Fruit fly (Drosophila melanogaster) whole organism, embryonic: ENCODE data around the gene CG3764.

Experiments used
- CG10565 ChIP-seq: fragments of 200-800 bp; sonication (Bioruptor generic); optimal IDR thresholded peaks from 3 replicates; lab custom pipeline; 2016; ENCODE audit warnings: missing biosample characterization, mild to moderate bottlenecking, missing genetic modification characterization
- CG11085 ChIP-seq: fragments of 200-800 bp; sonication (Bioruptor generic); IDR thresholded peaks from 2 replicates; pipeline ENCODE4 v1.3.6; 2022; ENCODE audit warnings: missing biosample characterization, missing genetic modification characterization
- CG11695 ChIP-seq: fragments of 200-800 bp; sonication (Bioruptor generic); IDR thresholded peaks from 3 replicates; pipeline ENCODE4 v1.3.6; 2022; ENCODE audit warnings: missing biosample characterization, missing genetic modification characterization
- CG11723 ChIP-seq: fragments of 200-800 bp; sonication (Bioruptor generic); optimal IDR thresholded peaks from 2 replicates; lab custom pipeline; 2017; ENCODE audit warnings: missing biosample characterization, mild to moderate bottlenecking, missing genetic modification characterization
- CG14441 ChIP-seq: fragments of 200-800 bp; sonication (Bioruptor generic); IDR thresholded peaks from 2 replicates; pipeline ENCODE4 v1.3.6; 2022; ENCODE audit warnings: missing biosample characterization, missing genetic modification characterization
- CG14965 ChIP-seq: fragments of 200-800 bp; sonication (Bioruptor generic); optimal IDR thresholded peaks from 2 replicates; lab custom pipeline; 2016; ENCODE audit warnings: missing biosample characterization, missing genetic modification characterization, borderline replicate concordance
- CG15479 ChIP-seq: fragments of 200-800 bp; sonication (Bioruptor generic); optimal IDR thresholded peaks from 3 replicates; lab custom pipeline; 2019; ENCODE audit warnings: missing biosample characterization, mild to moderate bottlenecking, missing genetic modification characterization, moderate library complexity
- CG15601 ChIP-seq: fragments of 200-800 bp; sonication (Bioruptor generic); optimal IDR thresholded peaks from 3 replicates; lab custom pipeline; 2019; ENCODE audit warnings: missing biosample characterization, mild to moderate bottlenecking, missing genetic modification characterization, moderate library complexity
- CG1792 ChIP-seq: fragments of 200-800 bp; sonication (Bioruptor generic); optimal IDR thresholded peaks from 2 replicates; lab custom pipeline; 2016; ENCODE audit warnings: missing biosample characterization, missing genetic modification characterization
- CG2120 ChIP-seq: fragments of 200-800 bp; sonication (Bioruptor generic); optimal IDR thresholded peaks from 3 replicates; lab custom pipeline; 2016; ENCODE audit warnings: missing biosample characterization, missing genetic modification characterization
- CG2199 ChIP-seq: fragments of 200-800 bp; sonication (Bioruptor generic); IDR thresholded peaks from 3 replicates; pipeline ENCODE4 v1.3.6; 2022; ENCODE audit warnings: missing biosample characterization, missing genetic modification characterization
- CG2202 ChIP-seq: fragments of 200-800 bp; sonication (Bioruptor generic); optimal IDR thresholded peaks from 2 replicates; lab custom pipeline; 2018; ENCODE audit warnings: missing biosample characterization, mild to moderate bottlenecking, missing genetic modification characterization
- CG31224 ChIP-seq: fragments of 200-800 bp; sonication (Bioruptor generic); IDR thresholded peaks from 2 replicates; pipeline ENCODE4 v1.3.6; 2022; ENCODE audit warnings: missing biosample characterization, missing genetic modification characterization
- CG4328 ChIP-seq: fragments of 200-800 bp; sonication (Bioruptor generic); optimal IDR thresholded peaks from 3 replicates; lab custom pipeline; 2017; ENCODE audit warnings: missing biosample characterization, missing genetic modification reagents, missing genetic modification characterization
- CG9215 ChIP-seq: fragments of 200-800 bp; sonication (Bioruptor generic); IDR thresholded peaks from 2 replicates; pipeline ENCODE4 v1.3.6; 2022; ENCODE audit warnings: missing biosample characterization, missing genetic modification characterization
- D19B ChIP-seq: fragments of 200-800 bp; sonication (Bioruptor generic); optimal IDR thresholded peaks from 2 replicates; lab custom pipeline; 2017; ENCODE audit warnings: missing biosample characterization, mild to moderate bottlenecking, missing genetic modification characterization
- Doc2 ChIP-seq: fragments of 200-800 bp; sonication (Bioruptor generic); IDR thresholded peaks from 2 replicates; pipeline ENCODE4 v1.3.6; 2022; ENCODE audit warnings: missing biosample characterization, missing genetic modification characterization
- GATAe ChIP-seq: fragments of 200-800 bp; sonication (Bioruptor generic); conservative IDR thresholded peaks from 2 replicates; pipeline ENCODE4 v1.3.6; 2022; ENCODE audit warnings: missing biosample characterization, missing genetic modification characterization
- HmgZ ChIP-seq: fragments of 200-800 bp; sonication (Bioruptor generic); optimal IDR thresholded peaks from 2 replicates; lab custom pipeline; 2018; ENCODE audit warnings: missing biosample characterization, mild to moderate bottlenecking, missing genetic modification characterization
- MESR4 ChIP-seq: fragments of 200-800 bp; sonication (Bioruptor generic); optimal IDR thresholded peaks from 2 replicates; lab custom pipeline; 2018; ENCODE audit warnings: missing biosample characterization, mild to moderate bottlenecking, missing genetic modification characterization, moderate library complexity
- Med ChIP-seq: fragments of 200-800 bp; sonication (Bioruptor generic); peaks from one replicate; lab custom pipeline; 2016; ENCODE audit warnings: missing biosample characterization, missing genetic modification characterization, mild to moderate bottlenecking, inconsistent platforms, moderate library complexity
- Mes4 ChIP-seq: fragments of 200-800 bp; sonication (Bioruptor generic); optimal IDR thresholded peaks from 2 replicates; lab custom pipeline; 2016; ENCODE audit warnings: missing biosample characterization, missing genetic modification characterization
- NFAT ChIP-seq: fragments of 200-800 bp; sonication (Bioruptor generic); IDR thresholded peaks from 2 replicates; pipeline ENCODE4 v1.3.6; 2022; ENCODE audit warnings: missing biosample characterization, missing genetic modification characterization
- Pdp1 ChIP-seq, 2 experiments: fragments of 200-800 bp; sonication (Bioruptor generic); optimal IDR thresholded peaks; 3 replicates each; lab custom pipeline; 2016; ENCODE audit warnings: missing biosample characterization in 2 of 2, missing genetic modification characterization in 2 of 2, mild to moderate bottlenecking in 1 of 2, moderate library complexity in 1 of 2
- Rx ChIP-seq: fragments of 200-800 bp; sonication (Bioruptor generic); IDR thresholded peaks from 2 replicates; pipeline ENCODE4 v1.3.6; 2022; ENCODE audit warnings: missing biosample characterization, missing genetic modification characterization
- Scr ChIP-seq: fragments of 200-800 bp; sonication (Bioruptor generic); IDR thresholded peaks from 2 replicates; pipeline ENCODE4 v1.3.6; 2022; ENCODE audit warnings: missing biosample characterization, missing genetic modification characterization; ENCODE audit not compliant: partially characterized antibody
- chinmo ChIP-seq: fragments of 200-800 bp; sonication (Bioruptor generic); IDR thresholded peaks from 4 replicates; pipeline ENCODE4 v1.3.6; 2022; ENCODE audit warnings: missing biosample characterization, missing genetic modification characterization; ENCODE audit not compliant: partially characterized antibody
- chm ChIP-seq: fragments of 200-800 bp; sonication (Bioruptor generic); IDR thresholded peaks from 2 replicates; pipeline ENCODE4 v1.3.6; 2022; ENCODE audit warnings: missing biosample characterization, missing genetic modification characterization
- chn ChIP-seq: fragments of 200-800 bp; sonication (Bioruptor generic); optimal IDR thresholded peaks from 2 replicates; lab custom pipeline; 2016; ENCODE audit warnings: missing biosample characterization, missing genetic modification characterization
- crol ChIP-seq: fragments of 200-800 bp; sonication (Bioruptor generic); IDR thresholded peaks from 2 replicates; pipeline ENCODE4 v1.3.6; 2022; ENCODE audit warnings: missing biosample characterization, missing genetic modification characterization
- danr ChIP-seq: fragments of 200-800 bp; sonication (Bioruptor generic); IDR thresholded peaks from 2 replicates; pipeline ENCODE4 v1.3.6; 2022; ENCODE audit warnings: missing biosample characterization, missing genetic modification characterization
- ewg ChIP-seq: fragments of 200-800 bp; sonication (Bioruptor generic); optimal IDR thresholded peaks from 3 replicates; lab custom pipeline; 2017; ENCODE audit warnings: mild to moderate bottlenecking, missing biosample characterization, missing genetic modification reagents, missing genetic modification characterization
- exex ChIP-seq: fragments of 200-800 bp; sonication (Bioruptor generic); optimal IDR thresholded peaks from 4 replicates; lab custom pipeline; 2018; ENCODE audit warnings: missing biosample characterization, mild to moderate bottlenecking, missing genetic modification characterization, moderate library complexity
- grn ChIP-seq: fragments of 200-800 bp; sonication (Bioruptor generic); optimal IDR thresholded peaks from 3 replicates; lab custom pipeline; 2017; ENCODE audit warnings: missing biosample characterization, missing genetic modification characterization
- klu ChIP-seq: fragments of 200-800 bp; sonication (Bioruptor generic); IDR thresholded peaks from 2 replicates; pipeline ENCODE4 v1.3.6; 2022; ENCODE audit warnings: missing biosample characterization, missing genetic modification characterization
- lab ChIP-seq: fragments of 200-800 bp; sonication (Bioruptor generic); optimal IDR thresholded peaks from 3 replicates; lab custom pipeline; 2017; ENCODE audit warnings: missing biosample characterization, missing genetic modification characterization, mild to moderate bottlenecking, moderate library complexity, missing genetic modification reagents
- mam ChIP-seq: fragments of 200-800 bp; sonication (Bioruptor generic); optimal IDR thresholded peaks from 3 replicates; lab custom pipeline; 2016; ENCODE audit warnings: missing biosample characterization, missing genetic modification characterization
- mirr ChIP-seq: fragments of 200-800 bp; sonication (Bioruptor generic); optimal IDR thresholded peaks from 3 replicates; lab custom pipeline; 2018; ENCODE audit warnings: missing biosample characterization, mild to moderate bottlenecking, missing genetic modification characterization
- nom ChIP-seq: fragments of 200-800 bp; sonication (Bioruptor generic); optimal IDR thresholded peaks from 2 replicates; lab custom pipeline; 2017; ENCODE audit warnings: missing biosample characterization, missing genetic modification characterization, mild to moderate bottlenecking, moderate library complexity, missing genetic modification reagents
- pan ChIP-seq, 4 experiments: fragments of >200 bp in 3 of 4; fragments of 200-800 bp in 1 of 4; sonication (Bioruptor generic) in 1 of 4; optimal IDR thresholded peaks in 3 of 4; IDR thresholded peaks in 1 of 4; 2 replicates each; pipeline versions ENCODE4 v1.3.6 to Lab custom; 2017 to 2022; ENCODE audit warnings: missing biosample characterization in 2 of 4, missing genetic modification characterization in 2 of 4, mixed read lengths in 1 of 4
- sd ChIP-seq: fragments of 200-800 bp; sonication (Bioruptor generic); optimal IDR thresholded peaks from 3 replicates; lab custom pipeline; 2018; ENCODE audit warnings: missing biosample characterization, mild to moderate bottlenecking, missing genetic modification characterization, moderate library complexity
- sima ChIP-seq: fragments of 200-800 bp; sonication (Bioruptor generic); optimal IDR thresholded peaks from 2 replicates; lab custom pipeline; 2016; ENCODE audit warnings: missing biosample characterization, missing genetic modification characterization
- tgo ChIP-seq: fragments of 200-800 bp; sonication (Bioruptor generic); IDR thresholded peaks from 3 replicates; pipeline ENCODE4 v1.3.6; 2022; ENCODE audit warnings: missing biosample characterization, missing genetic modification characterization
- trem ChIP-seq: fragments of 200-800 bp; optimal IDR thresholded peaks from 3 replicates; lab custom pipeline; 2019; ENCODE audit warnings: missing biosample characterization, mild to moderate bottlenecking, missing genetic modification characterization, moderate library complexity
- ttk ChIP-seq: fragments of 200-800 bp; sonication (Bioruptor generic); IDR thresholded peaks from 2 replicates; pipeline ENCODE4 v2.1.2; 2022; ENCODE audit warnings: missing biosample characterization, missing genetic modification characterization
- vnd ChIP-seq: fragments of 200-800 bp; sonication (Bioruptor generic); IDR thresholded peaks from 3 replicates; pipeline ENCODE4 v1.3.6; 2022; ENCODE audit warnings: missing biosample characterization, missing genetic modification characterization; ENCODE audit not compliant: partially characterized antibody

CG3764 gene

DNA sequence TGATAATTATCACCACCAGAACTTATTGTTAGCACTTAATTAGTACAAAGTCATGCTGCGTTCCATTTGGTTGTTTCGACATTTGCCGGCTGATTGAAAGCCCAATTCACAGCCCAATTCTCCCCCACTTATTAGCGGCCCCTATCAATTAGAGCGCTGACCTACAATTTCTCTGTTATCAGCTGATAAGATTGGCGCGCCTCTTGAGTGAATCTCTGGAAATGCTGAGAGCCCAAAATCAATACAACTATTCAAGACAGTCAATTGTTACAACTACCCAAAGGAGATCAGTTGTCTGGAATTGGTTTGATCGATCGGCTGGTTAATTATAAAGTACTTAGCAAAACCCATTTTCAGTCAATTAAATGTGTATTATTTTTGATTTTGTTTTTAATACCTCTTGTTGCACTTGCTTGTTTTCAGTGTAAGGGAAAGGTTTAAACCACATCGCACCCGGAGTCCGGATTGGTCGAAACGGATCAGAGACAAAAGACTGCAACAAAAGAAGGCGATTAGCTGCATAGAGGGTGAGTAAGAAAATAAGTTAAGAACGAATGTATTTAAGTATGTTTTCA lies 27.5 kb downstream of the CG3764 start (continued):
- peak; percentile 61 for TF ChIP-seq sd (tag; lab: Kevin White, UChicago)
- no peak for TF ChIP-seq chn (GFP tag; lab: Kevin White, UChicago)
- peak; percentile 53; the same call in 2 of the 3 replicates for TF ChIP-seq vnd (GFP tag; lab: Robert Waterston, UW)
- TF ChIP-seq CG1792 (GFP tag; lab: Kevin White, UChicago): no peak
- no peak for TF ChIP-seq trem (tag; lab: Kevin White, UChicago)
- no peak for TF ChIP-seq ttk (GFP tag; lab: Robert Waterston, UW)
- TF ChIP-seq chm (GFP tag; lab: Robert Waterston, UW): 0 out of 2 replicates have a peak, but pooled peaks have one; percentile 7
- no peak for TF ChIP-seq NFAT (GFP tag; lab: Robert Waterston, UW)
- TF ChIP-seq D19B (GFP tag; lab: Kevin White, UChicago): peak; percentile 16
- TF ChIP-seq Scr (GFP tag; lab: Robert Waterston, UW): no peak
- peak; percentile 70 for TF ChIP-seq lab (GFP tag; lab: Kevin White, UChicago)
- TF ChIP-seq CG31224 (GFP tag; lab: Robert Waterston, UW): peak; percentile 50; the same call in 1 of the 2 replicates
- peak; percentile 91 for TF ChIP-seq CG15601 (tag; lab: Kevin White, UChicago)
- no peak for TF ChIP-seq danr (GFP tag; lab: Robert Waterston, UW)
- peak; percentile 83 for TF ChIP-seq mirr (GFP tag; lab: Kevin White, UChicago)
- no peak for TF ChIP-seq CG11695
- TF ChIP-seq grn (GFP tag; lab: Kevin White, UChicago): peak; percentile 95
- no peak for TF ChIP-seq crol (GFP tag; lab: Robert Waterston, UW)
- TF ChIP-seq HmgZ (tag; lab: Kevin White, UChicago): peak; percentile 19
- TF ChIP-seq CG14965 (GFP tag; lab: Kevin White, UChicago): no peak

DNA sequence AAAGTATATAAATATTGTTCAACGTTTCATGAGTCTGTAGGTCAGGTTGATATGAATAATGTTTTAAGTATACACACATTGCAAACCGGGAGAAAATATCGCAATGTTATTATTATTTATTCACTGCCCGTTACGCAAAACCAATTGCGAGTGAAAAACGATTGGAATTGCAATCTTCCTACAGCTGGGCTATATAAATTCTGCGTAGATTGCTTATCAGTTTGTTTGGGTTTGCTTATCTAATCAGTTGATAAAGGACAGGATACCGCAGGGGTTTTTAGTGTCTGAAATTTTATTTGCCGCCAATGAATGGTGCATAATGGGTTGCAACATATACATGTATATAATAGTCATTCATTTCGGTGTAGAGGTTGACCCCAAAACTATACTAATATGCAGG lies 28.3 kb downstream of the CG3764 start:
- no peak for TF ChIP-seq CG2202 (tag; lab: Kevin White, UChicago)
- no peak for TF ChIP-seq CG2120
- peak; percentile 57 for TF ChIP-seq CG15479 (GFP tag; lab: Kevin White, UChicago)
- TF ChIP-seq Pdp1 (GFP tag; optimal IDR thresholded peaks at IDR 0.05; lab: Kevin White, UChicago): peak in 1 of 2 experiments; percentile 72
- TF ChIP-seq nom (GFP tag; lab: Kevin White, UChicago): peak; percentile 21
- no peak for TF ChIP-seq CG2199
- TF ChIP-seq Med (GFP tag; lab: Kevin White, UChicago): peak; percentile 28
- peak; percentile 19 for TF ChIP-seq exex
- TF ChIP-seq CG10565 (GFP tag; lab: Kevin White, UChicago): no peak
- peak; percentile 44; the same call in 1 of the 2 replicates for TF ChIP-seq GATAe
- TF ChIP-seq sd (tag; lab: Kevin White, UChicago): peak; percentile 55

- TF ChIP-seq Doc2 (GFP tag; lab: Robert Waterston, UW) (no peak), pan (optimal IDR thresholded peaks at IDR 0.05; lab: Kevin White, UChicago) (no peak), pan (GFP tag; optimal IDR thresholded peaks at IDR 0.05 in 1 of 2, IDR thresholded peaks at IDR 0.05 in 1 of 2) (no peak), CG9215 (GFP tag; lab: Robert Waterston, UW) (no peak), Rx (0 out of 2 replicates have a peak, but pooled peaks have one; percentile 3), D19B (GFP tag; lab: Kevin White, UChicago) (no peak), mam (GFP tag; lab: Kevin White, UChicago) (no peak), ewg (GFP tag; lab: Kevin White, UChicago) (no peak), CG2120 (no peak), lab (GFP tag; lab: Kevin White, UChicago) (peak; percentile 64), Mes4 (no peak), CG11085 (GFP tag; lab: Robert Waterston, UW) (peak; percentile 6; the same call in 1 of the 2 replicates), CG4328 (no peak), CG1792 (GFP tag; lab: Kevin White, UChicago) (no peak), CG11723 (no peak), klu (GFP tag; lab: Robert Waterston, UW) (no peak), tgo (no peak), MESR4 (GFP tag; lab: Kevin White, UChicago) (no peak), sima (GFP tag; lab: Kevin White, UChicago) (no peak), chinmo (GFP tag; lab: Robert Waterston, UW) (0 out of 4 replicates have a peak, but pooled peaks have one; percentile 39), CG14441 (no peak)
Observed at dm6 chr3L:16981114-16981648, 31.2 kb downstream of the CG3764 start.
